Worm (Caenorhabditis elegans): ENCODE data around the gene T21D9.2.

- TF ChIP-seq lsy-2 (tag; optimal IDR thresholded peaks at IDR 0.05) (peak; percentile 92), ztf-11 (tag; optimal IDR thresholded peaks at IDR 0.05) (no peak), drap-1 (GFP tag; optimal IDR thresholded peaks at IDR 0.05) (no peak), nhr-2 (tag; optimal IDR thresholded peaks at IDR 0.05) (peak; percentile 1), nhr-28 (tag; optimal IDR thresholded peaks at IDR 0.05) (no peak), mls-2 (tag; optimal IDR thresholded peaks at IDR 0.05) (no peak), lin-13 (tag; optimal IDR thresholded peaks at IDR 0.05) (no peak), pha-4 (tag; optimal IDR thresholded peaks at IDR 0.05) (peak; percentile 25), tbx-8 (GFP tag; optimal IDR thresholded peaks at IDR 0.05) (no peak), elt-1 (tag; optimal IDR thresholded peaks at IDR 0.05; ENCODE audit: borderline replicate concordance, insufficient read depth) (no peak), nhr-76 (tag; optimal IDR thresholded peaks at IDR 0.05) (no peak)
Measured at ce11 chrX:2090493-2090892, 6.2 kb downstream of the T21D9.2 start.

Data from whole organism, mixed stage, embryonic.